Worm (Caenorhabditis elegans): Measurements from ENCODE around the gene F08G2.5.

F08G2.5 gene

DNA sequence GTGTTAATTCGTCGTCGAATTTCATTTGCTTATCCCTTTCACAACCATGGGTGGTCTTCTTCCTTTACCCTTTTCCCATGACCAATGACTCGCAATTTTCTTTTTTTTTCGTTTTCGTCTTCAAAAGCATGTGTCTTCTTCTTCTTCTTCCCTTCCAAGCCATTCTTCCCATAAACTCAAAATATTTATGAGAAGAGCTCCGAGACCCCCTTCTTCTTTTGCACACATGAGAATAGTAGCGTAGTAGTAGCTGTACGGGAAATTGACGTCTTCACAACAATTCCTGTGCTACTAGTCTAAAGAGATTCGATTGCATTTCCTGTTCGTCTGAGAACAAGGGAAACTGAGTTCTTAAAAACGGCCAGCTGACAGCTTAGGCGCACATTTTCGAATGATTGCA, 21.1 kb downstream of the F08G2.5 start:
- TF ChIP-seq ztf-29 (GFP tag; IDR thresholded peaks at IDR 0.05) (no peak), ztf-23 (GFP tag; IDR thresholded peaks at IDR 0.05) (no peak), cog-1 (tag; optimal IDR thresholded peaks at IDR 0.05) (no peak), med-1 (GFP tag; optimal IDR thresholded peaks at IDR 0.05; ENCODE audit: insufficient read depth) (no peak), ref-1 (GFP tag; conservative IDR thresholded peaks at IDR 0.05) (no peak), klf-2 (GFP tag; conservative IDR thresholded peaks at IDR 0.05) (no peak), flt-1 (GFP tag; IDR thresholded peaks at IDR 0.05) (no peak)

ce11 chrII:13806269-13806668, 27.2 kb downstream of the F08G2.5 start:
- TF ChIP-seq ztf-23 (GFP tag; IDR thresholded peaks at IDR 0.05) (no peak), T22C8.4 (GFP tag; IDR thresholded peaks at IDR 0.05) (no peak), ztf-29 (GFP tag; IDR thresholded peaks at IDR 0.05) (no peak), cog-1 (tag; optimal IDR thresholded peaks at IDR 0.05) (no peak), klf-2 (GFP tag; conservative IDR thresholded peaks at IDR 0.05) (no peak), tab-1 (GFP tag; IDR thresholded peaks at IDR 0.05) (no peak), med-1 (GFP tag; optimal IDR thresholded peaks at IDR 0.05; ENCODE audit: insufficient read depth) (no peak)

ce11 chrII:13796312-13796711, 37.1 kb downstream of the F08G2.5 start:
- TF ChIP-seq ztf-29 (GFP tag; IDR thresholded peaks at IDR 0.05) = peak; percentile 53
- no peak for TF ChIP-seq tab-1 (GFP tag; IDR thresholded peaks at IDR 0.05)
- no peak for TF ChIP-seq ztf-23 (GFP tag; IDR thresholded peaks at IDR 0.05)

DNA sequence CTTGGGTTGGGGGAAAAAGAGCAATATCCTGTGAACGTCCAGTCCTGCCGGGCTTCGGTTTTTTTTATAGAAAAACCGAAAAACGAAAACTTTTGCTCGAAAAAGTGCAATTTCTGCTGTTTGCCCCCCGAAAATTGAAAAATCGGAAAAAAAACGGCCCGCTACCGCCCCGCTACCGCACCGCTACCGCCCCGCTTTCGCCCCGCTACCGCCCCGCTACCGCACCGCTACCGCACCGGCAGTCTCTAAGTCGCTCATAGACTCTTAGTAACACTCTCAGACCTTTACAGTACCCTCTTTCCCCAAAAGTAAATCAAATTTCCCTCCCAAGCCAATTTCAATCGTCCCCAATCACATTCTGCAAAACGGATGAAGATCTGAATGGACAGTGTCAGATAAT, 38.3 kb downstream of the F08G2.5 start:
- TF ChIP-seq tab-1 (GFP tag; IDR thresholded peaks at IDR 0.05) = 0 out of 2 replicates have a peak, but pooled peaks have one; percentile 31
- no peak for TF ChIP-seq cog-1 (tag; optimal IDR thresholded peaks at IDR 0.05)

- TF ChIP-seq cog-1 (tag; optimal IDR thresholded peaks at IDR 0.05) = no peak
- TF ChIP-seq T22C8.4 (GFP tag; IDR thresholded peaks at IDR 0.05) = no peak
- no peak for TF ChIP-seq klf-2 (GFP tag; conservative IDR thresholded peaks at IDR 0.05)
- no peak for TF ChIP-seq ztf-29 (GFP tag; IDR thresholded peaks at IDR 0.05)
- no peak for TF ChIP-seq med-1 (GFP tag; optimal IDR thresholded peaks at IDR 0.05; ENCODE audit: insufficient read depth)
- no peak for TF ChIP-seq flt-1 (GFP tag; IDR thresholded peaks at IDR 0.05)
- TF ChIP-seq tab-1 (GFP tag; IDR thresholded peaks at IDR 0.05) = no peak
- TF ChIP-seq ztf-23 (GFP tag; IDR thresholded peaks at IDR 0.05) = no peak
- no peak for TF ChIP-seq ref-1 (GFP tag; conservative IDR thresholded peaks at IDR 0.05)
Measured at ce11 chrII:13791570-13792279, 41.7 kb downstream of the F08G2.5 start, which contains the start of gene ZK131.11. Gene ZK131.11, plus strand, starts transcription at chrII:13792229.

ce11 chrII:13789714-13790113, 43.7 kb downstream of the F08G2.5 start:
- TF ChIP-seq med-1 (GFP tag; optimal IDR thresholded peaks at IDR 0.05; ENCODE audit: insufficient read depth) = no peak
- TF ChIP-seq ref-1 (GFP tag; conservative IDR thresholded peaks at IDR 0.05) = no peak
- TF ChIP-seq T22C8.4 (GFP tag; IDR thresholded peaks at IDR 0.05) = no peak
- TF ChIP-seq flt-1 (GFP tag; IDR thresholded peaks at IDR 0.05) = no peak

- no peak for TF ChIP-seq T22C8.4 (GFP tag; IDR thresholded peaks at IDR 0.05)
- TF ChIP-seq tab-1 (GFP tag; IDR thresholded peaks at IDR 0.05) = no peak
- no peak for TF ChIP-seq ztf-29 (GFP tag; IDR thresholded peaks at IDR 0.05)
- TF ChIP-seq ztf-23 (GFP tag; IDR thresholded peaks at IDR 0.05) = no peak
- no peak for TF ChIP-seq med-1 (GFP tag; optimal IDR thresholded peaks at IDR 0.05; ENCODE audit: insufficient read depth)
- TF ChIP-seq ref-1 (GFP tag; conservative IDR thresholded peaks at IDR 0.05) = no peak
- no peak for TF ChIP-seq klf-2 (GFP tag; conservative IDR thresholded peaks at IDR 0.05)
Measured at ce11 chrII:13788813-13789212, 44.6 kb downstream of the F08G2.5 start.

ce11 chrII:13786899-13787298, 46.5 kb downstream of the F08G2.5 start:
- TF ChIP-seq med-1 (GFP tag; optimal IDR thresholded peaks at IDR 0.05; ENCODE audit: insufficient read depth) (no peak), T22C8.4 (GFP tag; IDR thresholded peaks at IDR 0.05) (no peak)

DNA sequence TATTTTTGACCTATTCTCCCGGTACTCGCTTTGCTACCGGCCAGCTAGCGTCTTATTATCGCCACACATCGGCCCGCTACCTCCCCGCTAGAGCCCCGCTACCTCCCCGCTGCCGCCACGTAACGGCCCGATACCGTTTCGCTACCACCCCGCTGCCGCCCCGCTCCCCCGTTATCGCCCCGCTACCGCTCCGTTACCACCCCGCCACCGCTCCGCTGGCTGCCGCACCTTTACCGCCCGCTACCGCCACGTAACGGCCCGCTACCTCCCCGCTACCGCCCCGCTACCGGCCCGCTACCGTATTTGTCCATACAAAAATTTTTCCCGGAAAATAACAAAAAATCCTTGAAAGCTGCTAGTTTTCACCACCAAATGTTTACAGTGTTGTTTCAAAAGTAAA, 47.8 kb downstream of the F08G2.5 start:
- TF ChIP-seq ztf-23 (GFP tag; IDR thresholded peaks at IDR 0.05) (0 out of 2 replicates have a peak, but pooled peaks have one; percentile 26), tab-1 (GFP tag; IDR thresholded peaks at IDR 0.05) (no peak)

ce11 chrII:13783880-13784279, 49.6 kb downstream of the F08G2.5 start, which contains the start of gene C01B9.4:
Gene C01B9.4, minus strand, starts transcription at chrII:13783980.
- TF ChIP-seq ztf-29 (GFP tag; IDR thresholded peaks at IDR 0.05) = no peak
- TF ChIP-seq ztf-23 (GFP tag; IDR thresholded peaks at IDR 0.05) = no peak
- no peak for TF ChIP-seq T22C8.4 (GFP tag; IDR thresholded peaks at IDR 0.05)
- TF ChIP-seq med-1 (GFP tag; optimal IDR thresholded peaks at IDR 0.05; ENCODE audit: insufficient read depth) = no peak
- TF ChIP-seq klf-2 (GFP tag; conservative IDR thresholded peaks at IDR 0.05) = no peak
- no peak for TF ChIP-seq tab-1 (GFP tag; IDR thresholded peaks at IDR 0.05)
- TF ChIP-seq flt-1 (GFP tag; IDR thresholded peaks at IDR 0.05) = no peak
- no peak for TF ChIP-seq cog-1 (tag; optimal IDR thresholded peaks at IDR 0.05)
- no peak for TF ChIP-seq ref-1 (GFP tag; conservative IDR thresholded peaks at IDR 0.05)
